Worm (Caenorhabditis elegans) whole organism, L2 larva: ENCODE measurements around the gene hlh-29.

Experiments used
- R02D3.7 ChIP-seq: fragments of 150-350 bp; optimal IDR thresholded peaks from 2 replicates; lab custom pipeline; 2014; ENCODE audit warnings: missing biosample characterization, missing genetic modification characterization
- ama-1 ChIP-seq: fragments of 150-350 bp; optimal IDR thresholded peaks from 2 replicates; lab custom pipeline; 2018; ENCODE audit warnings: inconsistent platforms
- blmp-1 ChIP-seq: sonication (generic microtip); optimal IDR thresholded peaks from 2 replicates; lab custom pipeline; 2017; ENCODE audit warnings: missing genetic modification characterization, mild to moderate bottlenecking, missing compliant biosample characterization, antibody characterized with exemption, moderate library complexity; ENCODE audit not compliant: insufficient read depth
- elt-3 ChIP-seq: sonication (generic microtip); optimal IDR thresholded peaks from 2 replicates; lab custom pipeline; 2017; ENCODE audit warnings: missing biosample characterization, missing genetic modification characterization
- nhr-21 ChIP-seq: fragments of 150-350 bp; optimal IDR thresholded peaks from 2 replicates; lab custom pipeline; 2014; ENCODE audit warnings: missing biosample characterization, missing genetic modification characterization

DNA sequence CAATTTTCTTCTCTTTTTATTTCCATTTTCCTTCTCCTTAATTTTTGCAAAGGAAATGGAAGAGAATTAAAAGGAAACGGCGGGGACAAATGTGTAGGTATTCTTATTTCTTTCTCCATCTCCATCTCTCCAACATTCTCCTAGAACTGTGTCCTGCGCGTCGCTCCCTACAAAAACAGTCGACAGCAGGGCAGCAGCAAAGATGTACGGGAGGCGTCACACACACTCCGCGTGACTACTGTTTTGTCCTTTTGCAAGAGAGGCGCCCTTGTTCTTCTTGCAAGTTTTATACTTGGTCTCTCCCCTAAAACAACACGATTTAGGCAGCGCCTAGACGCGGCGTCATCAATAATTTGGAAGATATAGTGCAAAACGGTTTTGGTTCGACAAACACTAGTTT, 8.5 kb downstream of the hlh-29 start:
- no peak for TF ChIP-seq blmp-1
- no peak for TF ChIP-seq R02D3.7 (tag; lab: Kevin White, UChicago)
- TF ChIP-seq elt-3 (tag; lab: Kevin White, UChicago): no peak
- TF ChIP-seq nhr-21 (tag; lab: Kevin White, UChicago): peak; percentile 54
- TF ChIP-seq ama-1 (lab: Kevin White, UChicago): no peak
